Fruit fly (Drosophila melanogaster) S2 (cell line): ENCODE measurements around the gene CG3184.

Source experiments
- CG8478 ChIP-seq: fragments of >200 bp; optimal IDR thresholded peaks from 2 replicates; lab custom pipeline; 2018
- CTCF ChIP-seq, 2 experiments: fragments of >200 bp; optimal IDR thresholded peaks; 2 replicates each; lab custom pipeline; 2018

dm6 chrX:6710665-6711064 lies 22.1 kb upstream of the CG3184 start:
- TF ChIP-seq CG8478 (lab: Kevin White, UChicago) (no peak), CTCF (optimal IDR thresholded peaks at IDR 0.05; lab: Kevin White, UChicago) (no peak)
